Fruit fly (Drosophila melanogaster): ENCODE measurements around the gene bam.
A peak's percentile ranks its signal among the peaks of the same experiment; 100 is the strongest.

Gene bam

DNA sequence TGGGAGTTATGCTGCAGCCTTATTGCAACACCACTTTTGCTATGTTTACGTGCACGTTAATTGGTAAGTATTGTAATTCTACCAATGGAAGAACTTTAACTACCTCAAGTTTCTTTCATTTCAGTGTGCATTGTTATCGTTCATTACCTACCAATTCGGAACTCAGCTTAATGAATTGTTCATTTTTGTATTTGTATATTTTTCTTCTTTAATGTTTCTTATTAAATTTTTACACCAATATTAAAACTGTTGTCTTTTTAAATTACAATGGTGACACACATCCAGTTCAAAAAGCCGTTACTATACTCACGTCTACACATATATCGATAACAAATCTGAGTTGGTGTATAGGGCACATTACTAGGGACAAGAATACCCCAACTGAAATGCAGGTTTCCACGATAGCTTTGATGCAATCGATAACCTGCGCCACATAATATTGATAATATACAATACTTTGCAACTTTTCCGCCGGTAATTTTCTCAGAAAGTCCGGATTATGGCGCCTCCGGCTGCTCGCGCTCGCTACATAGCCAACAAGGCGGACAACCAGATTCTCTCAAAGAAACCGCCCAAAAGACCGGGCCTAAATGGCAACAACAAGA, 23.6 kb downstream of the bam start, which contains the start of gene Alg9 (continued):
- peak in 1 of 2 experiments; percentile 30 for TF ChIP-seq Dfd (GFP tag; optimal IDR thresholded peaks at IDR 0.05)
- peak; percentile 91 for TF ChIP-seq CG7963 (GFP tag; IDR thresholded peaks at IDR 0.05; ENCODE audit: partially characterized antibody)
- TF ChIP-seq stwl (tag; optimal IDR thresholded peaks at IDR 0.05), result peak; percentile 93
- TF ChIP-seq sens (GFP tag), result peak; percentile 72
- TF ChIP-seq Pdp1 (GFP tag; optimal IDR thresholded peaks at IDR 0.05), result no peak
- TF ChIP-seq Mad (GFP tag; optimal IDR thresholded peaks at IDR 0.05), result peak; percentile 3
- no peak for TF ChIP-seq TFAM (GFP tag; optimal IDR thresholded peaks at IDR 0.05)
- peak; percentile 94 for TF ChIP-seq CG15514 (GFP tag; optimal IDR thresholded peaks at IDR 0.05)
- TF ChIP-seq ase (GFP tag; IDR thresholded peaks at IDR 0.05), result no peak
- TF ChIP-seq CTCF (GFP tag; optimal IDR thresholded peaks at IDR 0.05), result peak; percentile 30
- peak in 1 of 2 experiments; percentile 6 for TF ChIP-seq dpn (GFP tag; optimal IDR thresholded peaks at IDR 0.05)
- TF ChIP-seq CG13287 (GFP tag; IDR thresholded peaks at IDR 0.05; ENCODE audit: partially characterized antibody), result peak; percentile 94
- TF ChIP-seq CG14441 (GFP tag; IDR thresholded peaks at IDR 0.05), result no peak
- peak; percentile 92 for TF ChIP-seq CG6791 (GFP tag; IDR thresholded peaks at IDR 0.05; ENCODE audit: partially characterized antibody)
- TF ChIP-seq Lim3 (GFP tag; IDR thresholded peaks at IDR 0.05), result no peak
- TF ChIP-seq BEAF-32 (GFP tag; optimal IDR thresholded peaks at IDR 0.05), result peak; percentile 84
- peak; percentile 46 for TF ChIP-seq HmgD (GFP tag; optimal IDR thresholded peaks at IDR 0.05)
- TF ChIP-seq Nf-YB (GFP tag; optimal IDR thresholded peaks at IDR 0.05), result no peak
- no peak for TF ChIP-seq CG10431 (GFP tag; optimal IDR thresholded peaks at IDR 0.05)
- peak; percentile 2; the same call in 1 of the 4 replicates for TF ChIP-seq Gug (GFP tag; IDR thresholded peaks at IDR 0.05)
- TF ChIP-seq HmgZ (tag; optimal IDR thresholded peaks at IDR 0.05), result peak; percentile 44
- no peak for TF ChIP-seq Side (GFP tag; optimal IDR thresholded peaks at IDR 0.05)
- TF ChIP-seq inv (GFP tag; IDR thresholded peaks at IDR 0.05; ENCODE audit: partially characterized antibody), result peak; percentile 83
- TF ChIP-seq CG34422 (GFP tag; IDR thresholded peaks at IDR 0.05), result peak; percentile 76; the same call in 1 of the 3 replicates
- TF ChIP-seq slbo (GFP tag; IDR thresholded peaks at IDR 0.05), result no peak
- peak; percentile 89 for TF ChIP-seq Dll (GFP tag; IDR thresholded peaks at IDR 0.05; ENCODE audit: partially characterized antibody)
- TF ChIP-seq Myb (GFP tag; optimal IDR thresholded peaks at IDR 0.05), result peak; percentile 98
- TF ChIP-seq CG2129 (GFP tag; IDR thresholded peaks at IDR 0.05; ENCODE audit: partially characterized antibody), result peak; percentile 69
- peak; percentile 47 for TF ChIP-seq CoRest (tag; optimal IDR thresholded peaks at IDR 0.05)
- peak; percentile 76 for TF ChIP-seq CG30020 (tag; optimal IDR thresholded peaks at IDR 0.05)
- peak; percentile 88 for TF ChIP-seq Scr (GFP tag; IDR thresholded peaks at IDR 0.05; ENCODE audit: partially characterized antibody)
- no peak for TF ChIP-seq CG13624 (GFP tag; optimal IDR thresholded peaks at IDR 0.05)
- peak; percentile 99 for TF ChIP-seq wek (GFP tag; optimal IDR thresholded peaks at IDR 0.05)
- peak; percentile 72; the same call in 1 of the 2 replicates for TF ChIP-seq MBD-R2 (GFP tag; IDR thresholded peaks at IDR 0.05)
- TF ChIP-seq Opbp (GFP tag; IDR thresholded peaks at IDR 0.05; ENCODE audit: partially characterized antibody), result peak; percentile 90; the same call in 2 of the 3 replicates
- peak; percentile 56 for TF ChIP-seq Sin3A (optimal IDR thresholded peaks at IDR 0.05)
- no peak for TF ChIP-seq CG7786 (GFP tag; optimal IDR thresholded peaks at IDR 0.05)
- peak; percentile 94 for TF ChIP-seq hb (GFP tag; IDR thresholded peaks at IDR 0.05; ENCODE audit: partially characterized antibody)
- peak; percentile 13 for TF ChIP-seq Six4 (GFP tag; optimal IDR thresholded peaks at IDR 0.05)
- TF ChIP-seq knrl (GFP tag; IDR thresholded peaks at IDR 0.05; ENCODE audit: partially characterized antibody), result peak; percentile 89
- TF ChIP-seq CG7357 (GFP tag; IDR thresholded peaks at IDR 0.05), result peak; percentile 84
- TF ChIP-seq trem (tag; optimal IDR thresholded peaks at IDR 0.05), result peak; percentile 58
- peak; percentile 83 for TF ChIP-seq Doc3 (GFP tag; IDR thresholded peaks at IDR 0.05; ENCODE audit: partially characterized antibody)
- no peak for TF ChIP-seq dimm (GFP tag; IDR thresholded peaks at IDR 0.05)
- TF ChIP-seq Eip74EF (GFP tag; optimal IDR thresholded peaks at IDR 0.05), result no peak
- peak; percentile 98 for TF ChIP-seq ssp (GFP tag; IDR thresholded peaks at IDR 0.05)
- TF ChIP-seq luna (GFP tag; optimal IDR thresholded peaks at IDR 0.05), result no peak
- TF ChIP-seq amos (GFP tag; IDR thresholded peaks at IDR 0.05; ENCODE audit: partially characterized antibody), result peak; percentile 89
- TF ChIP-seq pros (GFP tag; optimal IDR thresholded peaks at IDR 0.05), result no peak
